Fruit fly (Drosophila melanogaster) whole organism, adult: Measurements from ENCODE around the gene Task6.
A peak's percentile ranks its signal among the peaks of the same experiment; 100 is the strongest.

Source experiments
- CG11617 ChIP-seq: fragments of 200-800 bp; sonication (Bioruptor generic); optimal IDR thresholded peaks from 2 replicates; lab custom pipeline; 2017; ENCODE audit warnings: mild to moderate bottlenecking, missing biosample characterization, missing genetic modification reagents, missing genetic modification characterization
- CG12768 ChIP-seq: fragments of 200-800 bp; sonication (Bioruptor generic); optimal IDR thresholded peaks from 2 replicates; lab custom pipeline; 2017; ENCODE audit warnings: missing biosample characterization, missing genetic modification characterization, mild to moderate bottlenecking, moderate library complexity, missing genetic modification reagents
- CG14711 ChIP-seq: fragments of 200-800 bp; sonication (Bioruptor generic); optimal IDR thresholded peaks from 2 replicates; lab custom pipeline; 2018; ENCODE audit warnings: missing biosample characterization, mild to moderate bottlenecking, missing genetic modification characterization, moderate library complexity
- CG1620 ChIP-seq: fragments of 200-800 bp; sonication (Bioruptor generic); optimal IDR thresholded peaks from 2 replicates; lab custom pipeline; 2016; ENCODE audit warnings: missing biosample characterization, missing genetic modification characterization
- CG33017 ChIP-seq: fragments of 200-800 bp; sonication (Bioruptor generic); optimal IDR thresholded peaks from 2 replicates; lab custom pipeline; 2018; ENCODE audit warnings: missing biosample characterization, mild to moderate bottlenecking, missing genetic modification characterization, moderate library complexity
- CG5204 ChIP-seq: fragments of 200-800 bp; sonication (Bioruptor generic); optimal IDR thresholded peaks from 2 replicates; lab custom pipeline; 2016; ENCODE audit warnings: missing biosample characterization, missing genetic modification characterization
- CG7045 ChIP-seq: fragments of 200-800 bp; sonication (Bioruptor generic); optimal IDR thresholded peaks from 2 replicates; lab custom pipeline; 2017; ENCODE audit warnings: missing biosample characterization, mild to moderate bottlenecking, missing genetic modification characterization
- CG7101 ChIP-seq: fragments of 200-800 bp; sonication (Bioruptor generic); optimal IDR thresholded peaks from 2 replicates; lab custom pipeline; 2018; ENCODE audit warnings: missing biosample characterization, mild to moderate bottlenecking, missing genetic modification characterization, moderate library complexity
- Clk ChIP-seq: fragments of 200-800 bp; sonication (Bioruptor generic); optimal IDR thresholded peaks from 2 replicates; lab custom pipeline; 2017; ENCODE audit warnings: missing biosample characterization, missing genetic modification characterization
- Crg-1 ChIP-seq: fragments of 200-800 bp; sonication (Bioruptor generic); optimal IDR thresholded peaks from 2 replicates; lab custom pipeline; 2016; ENCODE audit warnings: missing biosample characterization, missing genetic modification characterization
- Hr96 ChIP-seq: fragments of 200-800 bp; sonication (Bioruptor generic); optimal IDR thresholded peaks from 2 replicates; lab custom pipeline; 2016; ENCODE audit warnings: missing biosample characterization, missing genetic modification characterization
- Mnt ChIP-seq: fragments of 200-800 bp; sonication (Bioruptor generic); optimal IDR thresholded peaks from 2 replicates; lab custom pipeline; 2016; ENCODE audit warnings: missing biosample characterization, mild to moderate bottlenecking, missing genetic modification characterization
- bab1 ChIP-seq: fragments of 200-800 bp; sonication (Bioruptor generic); optimal IDR thresholded peaks from 3 replicates; lab custom pipeline; 2019; ENCODE audit warnings: missing biosample characterization, mild to moderate bottlenecking, missing genetic modification characterization, moderate library complexity
- cic ChIP-seq: fragments of 200-800 bp; sonication (Bioruptor generic); optimal IDR thresholded peaks from 2 replicates; lab custom pipeline; 2017; ENCODE audit warnings: missing biosample characterization, mild to moderate bottlenecking, missing genetic modification characterization, moderate library complexity
- cnc ChIP-seq, 2 experiments: fragments of >200 bp; optimal IDR thresholded peaks; 2 replicates each; lab custom pipeline; 2017
- kay ChIP-seq: fragments of 200-800 bp; sonication (Bioruptor generic); peaks from one replicate; lab custom pipeline; 2016; ENCODE audit warnings: missing biosample characterization, missing genetic modification characterization, borderline replicate concordance
- ovo ChIP-seq: fragments of 200-800 bp; sonication (Bioruptor generic); optimal IDR thresholded peaks from 2 replicates; lab custom pipeline; 2016; ENCODE audit warnings: missing biosample characterization, missing genetic modification characterization
- pad ChIP-seq: fragments of 200-800 bp; sonication (Bioruptor generic); optimal IDR thresholded peaks from 3 replicates; lab custom pipeline; 2017; ENCODE audit warnings: missing biosample characterization, missing genetic modification characterization, mild to moderate bottlenecking, moderate library complexity, missing genetic modification reagents
- tj ChIP-seq: fragments of 200-800 bp; sonication (Bioruptor generic); optimal IDR thresholded peaks from 3 replicates; lab custom pipeline; 2017; ENCODE audit warnings: missing biosample characterization, mild to moderate bottlenecking, missing genetic modification characterization, moderate library complexity
- toe ChIP-seq: fragments of 200-800 bp; sonication (Bioruptor generic); optimal IDR thresholded peaks from 2 replicates; lab custom pipeline; 2016; ENCODE audit warnings: missing biosample characterization, missing genetic modification characterization

Gene Task6

dm6 chr3R:13715674-13716454, 41.5 kb upstream of the Task6 start:
- TF ChIP-seq tj (GFP tag; lab: Kevin White, UChicago) (no peak), Hr96 (GFP tag; lab: Kevin White, UChicago) (no peak), CG7101 (tag; lab: Kevin White, UChicago) (no peak), Clk (GFP tag; lab: Kevin White, UChicago) (no peak), CG1620 (GFP tag; lab: Kevin White, UChicago) (no peak)

dm6 chr3R:13715012-13715673, 40.8 kb upstream of the Task6 start, which contains the start of gene kmr:
Gene kmr (plus strand): TSS chr3R:13715207.
- TF ChIP-seq Mnt (GFP tag; lab: Kevin White, UChicago) (peak; percentile 82), CG7101 (tag; lab: Kevin White, UChicago) (peak; percentile 62), Crg-1 (GFP tag; lab: Kevin White, UChicago) (no peak), CG12768 (peak; percentile 82), tj (GFP tag; lab: Kevin White, UChicago) (peak; percentile 72), cnc (optimal IDR thresholded peaks at IDR 0.05; lab: Kevin White, UChicago) (no peak), Clk (GFP tag; lab: Kevin White, UChicago) (no peak), kay (GFP tag; lab: Kevin White, UChicago) (peak; percentile 58), CG11617 (GFP tag; lab: Kevin White, UChicago) (peak; percentile 37), pad (peak; percentile 22), bab1 (GFP tag; lab: Kevin White, UChicago) (peak; percentile 50), CG33017 (tag; lab: Kevin White, UChicago) (peak; percentile 59), cic (GFP tag; lab: Kevin White, UChicago) (peak; percentile 62), CG7045 (GFP tag; lab: Kevin White, UChicago) (peak; percentile 60), CG1620 (GFP tag; lab: Kevin White, UChicago) (no peak), CG5204 (GFP tag; lab: Kevin White, UChicago) (no peak), ovo (GFP tag; lab: Kevin White, UChicago) (no peak), toe (GFP tag; lab: Kevin White, UChicago) (peak; percentile 47), CG14711 (tag; lab: Kevin White, UChicago) (peak; percentile 41), Hr96 (GFP tag; lab: Kevin White, UChicago) (peak; percentile 60)

dm6 chr3R:13713984-13714532, 39.7 kb upstream of the Task6 start:
- no peak for TF ChIP-seq toe (GFP tag; lab: Kevin White, UChicago)
- TF ChIP-seq CG33017 (tag; lab: Kevin White, UChicago): peak; percentile 60
- peak; percentile 40 for TF ChIP-seq Crg-1 (GFP tag; lab: Kevin White, UChicago)
- peak; percentile 51 for TF ChIP-seq Clk (GFP tag; lab: Kevin White, UChicago)
- TF ChIP-seq Mnt (GFP tag; lab: Kevin White, UChicago): peak; percentile 26
- TF ChIP-seq kay (GFP tag; lab: Kevin White, UChicago): no peak
- no peak for TF ChIP-seq bab1 (GFP tag; lab: Kevin White, UChicago)
- peak; percentile 11 for TF ChIP-seq CG1620 (GFP tag; lab: Kevin White, UChicago)
- TF ChIP-seq Hr96 (GFP tag; lab: Kevin White, UChicago): peak; percentile 15
- TF ChIP-seq CG7045 (GFP tag; lab: Kevin White, UChicago): peak; percentile 76
- peak; percentile 72 for TF ChIP-seq CG12768
- peak; percentile 41 for TF ChIP-seq CG5204 (GFP tag; lab: Kevin White, UChicago)
- peak; percentile 30 for TF ChIP-seq CG14711 (tag; lab: Kevin White, UChicago)
- peak; percentile 43 for TF ChIP-seq pad
- no peak for TF ChIP-seq CG11617 (GFP tag; lab: Kevin White, UChicago)
- peak; percentile 54 for TF ChIP-seq CG7101 (tag; lab: Kevin White, UChicago)
- no peak for TF ChIP-seq ovo (GFP tag; lab: Kevin White, UChicago)
- TF ChIP-seq tj (GFP tag; lab: Kevin White, UChicago): peak; percentile 6
- no peak for TF ChIP-seq cnc (optimal IDR thresholded peaks at IDR 0.05; lab: Kevin White, UChicago)
- no peak for TF ChIP-seq cic (GFP tag; lab: Kevin White, UChicago)

- TF ChIP-seq CG7101 (tag; lab: Kevin White, UChicago): peak; percentile 44
- peak; percentile 32 for TF ChIP-seq ovo (GFP tag; lab: Kevin White, UChicago)
- TF ChIP-seq CG7045 (GFP tag; lab: Kevin White, UChicago): peak; percentile 57
- peak; percentile 64 for TF ChIP-seq CG11617 (GFP tag; lab: Kevin White, UChicago)
- TF ChIP-seq toe (GFP tag; lab: Kevin White, UChicago): no peak
- peak; percentile 58 for TF ChIP-seq CG14711 (tag; lab: Kevin White, UChicago)
- peak; percentile 22 for TF ChIP-seq cic (GFP tag; lab: Kevin White, UChicago)
- TF ChIP-seq CG12768: peak; percentile 63
- TF ChIP-seq Clk (GFP tag; lab: Kevin White, UChicago): no peak
- TF ChIP-seq CG33017 (tag; lab: Kevin White, UChicago): peak; percentile 58
- peak; percentile 3 for TF ChIP-seq tj (GFP tag; lab: Kevin White, UChicago)
- TF ChIP-seq bab1 (GFP tag; lab: Kevin White, UChicago): no peak
- TF ChIP-seq Mnt (GFP tag; lab: Kevin White, UChicago): no peak
- no peak for TF ChIP-seq kay (GFP tag; lab: Kevin White, UChicago)
Measured at dm6 chr3R:13713541-13713940, 39.2 kb upstream of the Task6 start.
